Worm (Caenorhabditis elegans) whole organism, mixed stage, embryonic: Measurements from ENCODE around the gene pir-2.

Source experiments
- blmp-1 ChIP-seq: fragments of 150-350 bp; optimal IDR thresholded peaks from 2 replicates; lab custom pipeline; 2014; ENCODE audit warnings: missing biosample characterization, missing genetic modification characterization
- ces-1 ChIP-seq: fragments of 150-350 bp; optimal IDR thresholded peaks from 2 replicates; lab custom pipeline; 2014; ENCODE audit warnings: missing biosample characterization, missing genetic modification reagents, missing genetic modification characterization
- cnd-1 ChIP-seq: fragments of 200-800 bp; sonication (Bioruptor generic); optimal IDR thresholded peaks from 2 replicates; lab custom pipeline; 2018; ENCODE audit warnings: mild to moderate bottlenecking, missing genetic modification characterization, missing compliant biosample characterization
- elt-3 ChIP-seq: fragments of 150-350 bp; optimal IDR thresholded peaks from 2 replicates; lab custom pipeline; 2014; ENCODE audit warnings: missing biosample characterization, missing genetic modification characterization
- mab-5 ChIP-seq: fragments of 150-350 bp; optimal IDR thresholded peaks from 2 replicates; lab custom pipeline; 2014; ENCODE audit warnings: missing biosample characterization, missing genetic modification characterization
- nhr-237 ChIP-seq: fragments of 150-350 bp; optimal IDR thresholded peaks from 2 replicates; lab custom pipeline; 2014; ENCODE audit warnings: missing biosample characterization, missing genetic modification characterization
- nhr-28 ChIP-seq: fragments of 150-350 bp; optimal IDR thresholded peaks from 2 replicates; lab custom pipeline; 2014; ENCODE audit warnings: missing biosample characterization, missing genetic modification characterization
- snpc-4 ChIP-seq: fragments of 150-350 bp; optimal IDR thresholded peaks from 2 replicates; lab custom pipeline; 2014; ENCODE audit warnings: missing biosample characterization, missing genetic modification characterization
- unc-120 ChIP-seq: sonication (generic microtip); optimal IDR thresholded peaks from 2 replicates; lab custom pipeline; 2017; ENCODE audit warnings: missing genetic modification characterization, missing compliant biosample characterization; ENCODE audit not compliant: poor library complexity, severe bottlenecking
- unc-62 ChIP-seq: fragments of 150-350 bp; optimal IDR thresholded peaks from 2 replicates; lab custom pipeline; 2014; ENCODE audit warnings: missing biosample characterization, missing genetic modification reagents, missing genetic modification characterization

- TF ChIP-seq snpc-4 (tag; lab: Kevin White, UChicago), result no peak
- peak; percentile 94 for TF ChIP-seq cnd-1 (tag; lab: Kevin White, UChicago)
- peak; percentile 65 for TF ChIP-seq nhr-237 (tag; lab: Kevin White, UChicago)
- TF ChIP-seq ces-1 (GFP tag; lab: Kevin White, UChicago), result peak; percentile 84
- peak; percentile 82 for TF ChIP-seq unc-120 (tag; lab: Kevin White, UChicago)
- TF ChIP-seq blmp-1 (tag; lab: Kevin White, UChicago), result no peak
- no peak for TF ChIP-seq nhr-28
- TF ChIP-seq elt-3 (tag; lab: Kevin White, UChicago), result peak; percentile 8
- TF ChIP-seq mab-5, result no peak
- TF ChIP-seq unc-62 (GFP tag; lab: Kevin White, UChicago), result peak; percentile 74
Measured at ce11 chrIII:9443417-9444027, at the start of gene pir-2.
